Fruit fly (Drosophila melanogaster): Measurements from ENCODE around the gene Naxe.

DNA sequence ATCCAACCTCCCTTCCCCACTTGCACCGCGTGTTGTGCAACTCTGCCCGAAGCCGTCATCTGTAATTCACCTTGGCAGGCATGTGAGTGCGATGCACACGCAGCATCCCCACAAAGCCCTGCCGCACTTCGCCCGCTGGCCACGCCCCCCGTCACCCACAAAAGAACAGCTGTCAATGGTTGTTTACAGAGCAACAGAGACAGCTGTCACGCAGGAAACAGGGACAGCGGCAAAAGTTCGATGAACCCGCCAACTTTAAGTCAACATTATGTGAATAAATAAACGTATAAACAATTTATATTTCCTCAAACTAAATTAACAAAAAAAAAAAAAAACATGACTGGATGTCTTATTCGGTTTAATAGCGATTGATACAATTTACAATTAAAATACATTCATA is 14.5 kb downstream of the Naxe start:
- TF ChIP-seq tj (GFP tag; optimal IDR thresholded peaks at IDR 0.05), result no peak
- TF ChIP-seq CG1620 (GFP tag; optimal IDR thresholded peaks at IDR 0.05), result no peak
- no peak for TF ChIP-seq kay (GFP tag; ENCODE audit: borderline replicate concordance)
- TF ChIP-seq CG7101 (tag; optimal IDR thresholded peaks at IDR 0.05), result no peak
- TF ChIP-seq ovo (GFP tag; optimal IDR thresholded peaks at IDR 0.05), result no peak
- TF ChIP-seq cnc (optimal IDR thresholded peaks at IDR 0.05), result no peak
